Worm (Caenorhabditis elegans): Measurements from ENCODE around the gene srh-128.

srh-128 gene

DNA sequence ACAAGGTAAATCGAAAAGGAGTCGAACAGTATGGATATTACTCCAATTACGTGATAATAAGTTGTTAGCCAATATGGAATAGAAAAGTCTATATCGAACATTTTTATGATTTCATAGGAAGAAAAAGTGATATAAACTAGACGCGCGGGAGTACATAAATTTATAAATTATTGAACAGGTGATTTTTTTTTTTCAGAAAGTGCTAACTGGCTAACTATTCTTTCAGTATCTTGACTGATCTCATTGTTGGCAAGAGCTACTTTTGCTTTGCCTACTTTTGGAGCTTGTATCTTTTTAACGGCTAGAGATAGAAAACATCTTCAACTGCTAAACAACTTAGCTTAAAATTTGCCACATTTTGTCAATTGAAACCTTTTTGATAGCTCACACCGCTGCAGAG is 2.3 kb downstream of the srh-128 start, which contains the start of gene sri-60:
sri-60 (minus strand) TSS at position 101 of the 400 bp plus-strand sequence.
- TF ChIP-seq peb-1 (tag; optimal IDR thresholded peaks at IDR 0.05), result no peak
- TF ChIP-seq sem-4 (tag; optimal IDR thresholded peaks at IDR 0.05), result no peak
- no peak for TF ChIP-seq ceh-82 (tag; optimal IDR thresholded peaks at IDR 0.05)
- TF ChIP-seq nhr-129 (tag; optimal IDR thresholded peaks at IDR 0.05), result no peak
- no peak for TF ChIP-seq elt-1 (tag; optimal IDR thresholded peaks at IDR 0.05)
- no peak for TF ChIP-seq ztf-11 (tag; optimal IDR thresholded peaks at IDR 0.05)
- TF ChIP-seq gmeb-1 (tag; optimal IDR thresholded peaks at IDR 0.05), result no peak
- no peak for TF ChIP-seq ama-1 (optimal IDR thresholded peaks at IDR 0.05)
- no peak for TF ChIP-seq mdl-1 (tag; optimal IDR thresholded peaks at IDR 0.05)
- no peak for TF ChIP-seq F13H6.1 (tag; optimal IDR thresholded peaks at IDR 0.05)
- no peak for TF ChIP-seq unc-55 (GFP tag; optimal IDR thresholded peaks at IDR 0.05)
- TF ChIP-seq dmd-4 (tag; optimal IDR thresholded peaks at IDR 0.05), result no peak
- no peak for TF ChIP-seq nhr-11 (tag; optimal IDR thresholded peaks at IDR 0.05)
- TF ChIP-seq nhr-23 (tag; optimal IDR thresholded peaks at IDR 0.05), result no peak
- TF ChIP-seq alr-1 (tag; optimal IDR thresholded peaks at IDR 0.05), result no peak
- TF ChIP-seq fos-1 (tag; optimal IDR thresholded peaks at IDR 0.05), result no peak
- TF ChIP-seq snpc-4 (tag; optimal IDR thresholded peaks at IDR 0.05), result no peak
- TF ChIP-seq nhr-25 (tag; optimal IDR thresholded peaks at IDR 0.05), result no peak
- TF ChIP-seq Y55F3AM.14 (GFP tag; optimal IDR thresholded peaks at IDR 0.05), result no peak

DNA sequence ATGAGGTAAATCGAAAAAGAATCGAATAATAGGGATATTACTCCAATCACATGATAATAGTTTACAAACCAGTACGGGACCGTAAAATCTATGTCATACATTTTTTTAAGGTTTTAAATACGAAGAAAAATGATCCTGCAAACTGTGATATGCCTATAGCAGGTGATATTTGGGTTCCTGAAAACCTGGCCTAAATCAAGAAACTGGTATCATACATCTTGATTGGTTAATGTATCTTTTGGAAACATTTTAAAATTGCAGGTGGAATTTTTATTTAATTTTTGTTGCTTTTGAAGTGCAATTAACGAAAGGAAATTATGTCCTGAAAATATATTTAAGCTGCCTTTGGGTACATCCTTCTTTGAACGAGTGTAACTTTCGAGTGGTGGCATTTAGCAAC is 4.9 kb downstream of the srh-128 start, which contains the start of gene sri-61:
sri-61 (minus strand) TSS at position 101 of the 400 bp plus-strand sequence.
- TF ChIP-seq unc-55 (GFP tag; optimal IDR thresholded peaks at IDR 0.05) (no peak), dmd-4 (tag; optimal IDR thresholded peaks at IDR 0.05) (no peak), ama-1 (optimal IDR thresholded peaks at IDR 0.05) (no peak), ztf-4 (tag; optimal IDR thresholded peaks at IDR 0.05) (no peak), F13H6.1 (tag; optimal IDR thresholded peaks at IDR 0.05) (no peak)

DNA sequence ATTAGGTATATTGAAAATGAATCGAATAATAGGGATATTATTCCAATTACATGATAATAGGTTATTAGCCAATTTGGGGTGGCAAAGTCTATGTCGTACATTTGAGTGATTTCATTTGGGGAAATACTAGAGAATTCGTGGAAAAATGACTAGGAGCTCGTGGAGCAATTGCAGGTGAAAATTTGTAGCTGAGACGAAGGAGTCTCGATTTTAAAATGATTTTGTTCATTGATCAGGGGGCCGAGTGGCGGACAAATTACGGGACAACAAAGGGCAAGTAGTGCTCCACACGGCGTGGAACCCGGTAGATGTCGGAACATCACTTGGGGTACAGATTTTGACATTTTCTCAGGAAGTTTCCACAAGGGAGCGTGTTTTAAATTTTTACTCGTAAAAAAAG is 6.7 kb downstream of the srh-128 start, which contains the start of gene sri-62:
sri-62 (minus strand) TSS at position 101 of the 400 bp plus-strand sequence.
- TF ChIP-seq unc-62 (GFP tag; optimal IDR thresholded peaks at IDR 0.05) (no peak), nhr-25 (tag; optimal IDR thresholded peaks at IDR 0.05) (no peak), crh-2 (tag; optimal IDR thresholded peaks at IDR 0.05) (no peak), aly-2 (tag; optimal IDR thresholded peaks at IDR 0.05) (no peak), Y55F3AM.14 (GFP tag; optimal IDR thresholded peaks at IDR 0.05) (no peak), nhr-23 (tag; optimal IDR thresholded peaks at IDR 0.05) (no peak), mdl-1 (tag; optimal IDR thresholded peaks at IDR 0.05) (no peak), nhr-77 (tag; optimal IDR thresholded peaks at IDR 0.05) (no peak), mbf-1 (tag; optimal IDR thresholded peaks at IDR 0.05) (no peak), nhr-6 (tag; optimal IDR thresholded peaks at IDR 0.05) (no peak), ceh-82 (tag; optimal IDR thresholded peaks at IDR 0.05) (no peak), unc-39 (tag; optimal IDR thresholded peaks at IDR 0.05) (no peak), ZK546.5 (tag; optimal IDR thresholded peaks at IDR 0.05) (no peak), mab-5 (tag; optimal IDR thresholded peaks at IDR 0.05) (no peak), R02D3.7 (tag; optimal IDR thresholded peaks at IDR 0.05) (no peak), nhr-11 (tag; optimal IDR thresholded peaks at IDR 0.05) (no peak)

DNA sequence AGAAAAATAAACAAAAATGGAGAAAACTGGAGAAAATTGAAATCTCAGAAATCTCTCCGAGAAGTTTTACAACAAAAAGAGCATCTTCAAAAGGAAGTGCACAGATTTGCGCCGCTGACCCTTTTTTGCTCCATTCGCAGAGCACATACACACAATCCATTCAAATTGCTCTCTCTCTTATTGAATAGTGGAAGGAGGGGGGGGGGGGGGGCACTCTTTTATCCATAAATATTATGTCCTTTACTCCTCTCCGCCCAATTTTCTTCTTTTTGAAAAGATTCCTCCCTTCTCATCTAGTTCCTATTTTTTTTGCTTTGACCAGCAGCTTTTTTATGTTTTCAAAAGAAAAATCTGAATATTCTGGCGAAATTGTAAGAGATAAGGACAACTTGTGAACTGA is 10.0 kb downstream of the srh-128 start:
- TF ChIP-seq F13H6.1 (tag; optimal IDR thresholded peaks at IDR 0.05) (peak; percentile 22), unc-55 (GFP tag; optimal IDR thresholded peaks at IDR 0.05) (no peak), lin-11 (tag; optimal IDR thresholded peaks at IDR 0.05) (no peak), ceh-82 (tag; optimal IDR thresholded peaks at IDR 0.05) (no peak), ama-1 (optimal IDR thresholded peaks at IDR 0.05) (no peak), elt-1 (tag; optimal IDR thresholded peaks at IDR 0.05) (no peak), blmp-1 (tag; optimal IDR thresholded peaks at IDR 0.05; ENCODE audit: insufficient read depth) (no peak), nhr-25 (tag; optimal IDR thresholded peaks at IDR 0.05) (no peak)

DNA sequence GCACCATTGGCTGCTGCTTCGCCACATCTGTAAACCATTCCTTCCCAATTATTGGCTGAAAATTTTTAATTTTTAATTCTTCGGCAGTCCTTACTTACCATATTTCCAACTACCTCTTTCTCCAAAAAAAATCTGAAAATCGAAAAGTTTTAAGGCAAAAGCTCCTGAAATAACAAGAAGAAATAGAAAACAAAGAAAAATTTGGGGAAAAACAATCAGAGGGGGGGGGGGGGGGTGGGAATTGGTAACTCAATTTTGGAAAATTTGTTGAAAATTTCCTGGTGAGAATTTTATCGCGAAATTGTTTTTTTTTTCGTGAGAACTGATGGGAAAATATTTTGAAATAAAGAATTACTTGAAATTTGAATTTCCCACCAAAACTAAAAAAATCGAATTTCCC is 12.6 kb downstream of the srh-128 start, which contains the start of gene set-11:
set-11 (minus strand) TSS at position 101 of the 400 bp plus-strand sequence.
- TF ChIP-seq aly-2 (tag; optimal IDR thresholded peaks at IDR 0.05) (no peak), egl-27 (tag; optimal IDR thresholded peaks at IDR 0.05) (no peak), mdl-1 (tag; optimal IDR thresholded peaks at IDR 0.05) (no peak), zag-1 (tag; optimal IDR thresholded peaks at IDR 0.05) (no peak), blmp-1 (tag; optimal IDR thresholded peaks at IDR 0.05; ENCODE audit: insufficient read depth) (no peak), dmd-4 (tag; optimal IDR thresholded peaks at IDR 0.05) (no peak), ztf-4 (tag; optimal IDR thresholded peaks at IDR 0.05) (no peak), ceh-16 (tag; optimal IDR thresholded peaks at IDR 0.05) (no peak), unc-39 (tag; optimal IDR thresholded peaks at IDR 0.05) (no peak), lin-13 (GFP tag; optimal IDR thresholded peaks at IDR 0.05) (no peak), nhr-21 (tag; optimal IDR thresholded peaks at IDR 0.05) (no peak), fos-1 (tag; optimal IDR thresholded peaks at IDR 0.05) (no peak), snpc-4 (tag; optimal IDR thresholded peaks at IDR 0.05) (no peak), lin-39 (tag; optimal IDR thresholded peaks at IDR 0.05) (no peak), Y55F3AM.14 (GFP tag; optimal IDR thresholded peaks at IDR 0.05) (no peak)

All from whole organism, L2 larva.